Fruit fly (Drosophila melanogaster): ENCODE results near the gene CG32452.

DNA sequence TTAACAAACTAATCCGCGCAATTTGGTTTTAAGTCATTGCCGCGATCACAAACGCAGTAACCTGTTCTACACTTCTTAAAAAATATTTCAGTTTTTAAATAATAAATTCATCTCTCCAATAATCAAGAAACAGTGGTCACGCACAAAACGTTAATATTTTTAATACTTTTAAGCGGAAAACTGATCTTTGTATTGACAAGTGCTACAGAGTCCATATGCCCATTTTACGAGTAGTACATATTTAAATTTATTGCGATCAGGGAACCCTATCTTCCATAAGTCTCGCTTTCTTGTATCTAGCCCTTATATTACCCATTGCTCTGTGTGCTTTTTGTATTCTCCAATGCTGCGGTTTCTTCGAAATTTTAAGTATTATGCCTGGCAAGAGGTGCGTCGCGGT lies 11.9 kb downstream of the CG32452 start, which contains the start of gene CG32454:
- TF ChIP-seq CTCF (optimal IDR thresholded peaks at IDR 0.05) = no peak
- no peak for TF ChIP-seq CG8478 (optimal IDR thresholded peaks at IDR 0.05)

Data from S2 (cell line).